Fruit fly (Drosophila melanogaster) whole organism, embryonic: Measurements from ENCODE around the gene CG9760.

ENCODE experiments used
- ATbp ChIP-seq: fragments of 200-800 bp; sonication (Bioruptor generic); optimal IDR thresholded peaks from 2 replicates; lab custom pipeline; 2017; ENCODE audit warnings: missing biosample characterization, mild to moderate bottlenecking, missing genetic modification characterization, missing genetic modification reagents
- Asciz ChIP-seq: fragments of 200-800 bp; sonication (Bioruptor generic); optimal IDR thresholded peaks from 2 replicates; lab custom pipeline; 2017; ENCODE audit warnings: missing biosample characterization, mild to moderate bottlenecking, missing genetic modification characterization, missing genetic modification reagents
- Bteb2 ChIP-seq: fragments of 200-800 bp; sonication (Bioruptor generic); optimal IDR thresholded peaks from 2 replicates; lab custom pipeline; 2016; ENCODE audit warnings: missing biosample characterization, missing genetic modification characterization
- CG10147 ChIP-seq: fragments of 200-800 bp; sonication (Bioruptor generic); optimal IDR thresholded peaks from 2 replicates; lab custom pipeline; 2019; ENCODE audit warnings: missing biosample characterization, mild to moderate bottlenecking, missing genetic modification characterization, moderate library complexity
- CG11504 ChIP-seq: fragments of 200-800 bp; sonication (Bioruptor generic); optimal IDR thresholded peaks from 3 replicates; lab custom pipeline; 2019; ENCODE audit warnings: missing biosample characterization, mild to moderate bottlenecking, missing genetic modification characterization, moderate library complexity
- CG12071 ChIP-seq: fragments of 200-800 bp; sonication (Bioruptor generic); optimal IDR thresholded peaks from 3 replicates; lab custom pipeline; 2018; ENCODE audit warnings: missing biosample characterization, mild to moderate bottlenecking, missing genetic modification characterization
- CG13775 ChIP-seq: fragments of 200-800 bp; sonication (Bioruptor generic); optimal IDR thresholded peaks from 3 replicates; lab custom pipeline; 2017; ENCODE audit warnings: missing biosample characterization, mild to moderate bottlenecking, missing genetic modification characterization
- CG14014 ChIP-seq: fragments of 200-800 bp; sonication (Bioruptor generic); IDR thresholded peaks from 2 replicates; pipeline ENCODE4 v1.3.6; 2022; ENCODE audit warnings: missing biosample characterization, missing genetic modification characterization
- CG14965 ChIP-seq: fragments of 200-800 bp; sonication (Bioruptor generic); optimal IDR thresholded peaks from 2 replicates; lab custom pipeline; 2016; ENCODE audit warnings: missing biosample characterization, missing genetic modification characterization, borderline replicate concordance
- CG17568 ChIP-seq: fragments of 200-800 bp; sonication (Bioruptor generic); optimal IDR thresholded peaks from 2 replicates; lab custom pipeline; 2018; ENCODE audit warnings: missing biosample characterization, mild to moderate bottlenecking, missing genetic modification characterization, moderate library complexity
- CG1792 ChIP-seq: fragments of 200-800 bp; sonication (Bioruptor generic); optimal IDR thresholded peaks from 2 replicates; lab custom pipeline; 2016; ENCODE audit warnings: missing biosample characterization, missing genetic modification characterization
- CG18619 ChIP-seq: fragments of 200-800 bp; sonication (Bioruptor generic); optimal IDR thresholded peaks from 3 replicates; lab custom pipeline; 2017; ENCODE audit warnings: missing biosample characterization, mild to moderate bottlenecking, missing genetic modification characterization
- CG2712 ChIP-seq: fragments of 200-800 bp; optimal IDR thresholded peaks from 3 replicates; lab custom pipeline; 2019; ENCODE audit warnings: missing biosample characterization, mild to moderate bottlenecking, missing genetic modification characterization, moderate library complexity
- CG33557 ChIP-seq: fragments of 200-800 bp; sonication (Bioruptor generic); optimal IDR thresholded peaks from 2 replicates; lab custom pipeline; 2019; ENCODE audit warnings: missing biosample characterization, mild to moderate bottlenecking, missing genetic modification characterization, moderate library complexity
- CG34376 ChIP-seq: fragments of 200-800 bp; sonication (Bioruptor generic); optimal IDR thresholded peaks from 2 replicates; lab custom pipeline; 2018; ENCODE audit warnings: missing biosample characterization, mild to moderate bottlenecking, missing genetic modification characterization
- CG4282 ChIP-seq: fragments of 200-800 bp; sonication (Bioruptor generic); optimal IDR thresholded peaks from 2 replicates; lab custom pipeline; 2016; ENCODE audit warnings: missing biosample characterization, missing genetic modification characterization
- CG7372 ChIP-seq: fragments of 200-800 bp; sonication (Bioruptor generic); IDR thresholded peaks from 2 replicates; pipeline ENCODE4 v1.3.6; 2022; ENCODE audit warnings: missing biosample characterization, missing genetic modification characterization
- CG8765 ChIP-seq: fragments of 200-800 bp; sonication (Bioruptor generic); IDR thresholded peaks from 2 replicates; pipeline ENCODE4 v1.3.6; 2022; ENCODE audit warnings: missing biosample characterization, missing genetic modification characterization
- CG8924 ChIP-seq: fragments of 200-800 bp; optimal IDR thresholded peaks from 3 replicates; lab custom pipeline; 2019; ENCODE audit warnings: missing biosample characterization, mild to moderate bottlenecking, missing genetic modification characterization, moderate library complexity
- CG8944 ChIP-seq: fragments of 200-800 bp; sonication (Bioruptor generic); optimal IDR thresholded peaks from 3 replicates; lab custom pipeline; 2016; ENCODE audit warnings: missing biosample characterization, missing genetic modification characterization
- CG9932 ChIP-seq: fragments of 200-800 bp; sonication (Bioruptor generic); IDR thresholded peaks from 2 replicates; pipeline ENCODE4 v1.3.6; 2022; ENCODE audit warnings: missing biosample characterization, missing genetic modification characterization
- CHES-1-like ChIP-seq: fragments of 200-800 bp; sonication (Bioruptor generic); optimal IDR thresholded peaks from 2 replicates; lab custom pipeline; 2016; ENCODE audit warnings: missing biosample characterization, missing genetic modification characterization
- Dref ChIP-seq: fragments of 200-800 bp; sonication (Bioruptor generic); IDR thresholded peaks from 2 replicates; pipeline ENCODE4 v1.3.6; 2022; ENCODE audit warnings: missing biosample characterization, missing genetic modification characterization
- Drgx ChIP-seq: fragments of 200-800 bp; sonication (Bioruptor generic); IDR thresholded peaks from 2 replicates; pipeline ENCODE4 v1.3.6; 2022; ENCODE audit warnings: missing biosample characterization, missing genetic modification characterization
- E2f1 ChIP-seq: fragments of 200-800 bp; sonication (Bioruptor generic); IDR thresholded peaks from 2 replicates; pipeline ENCODE4 v1.3.6; 2022; ENCODE audit warnings: missing biosample characterization, missing genetic modification characterization
- ERR ChIP-seq: fragments of 200-800 bp; sonication (Bioruptor generic); optimal IDR thresholded peaks from 2 replicates; lab custom pipeline; 2016; ENCODE audit warnings: missing biosample characterization, missing genetic modification characterization
- Ets97D ChIP-seq: fragments of 200-800 bp; sonication (Bioruptor generic); optimal IDR thresholded peaks from 3 replicates; lab custom pipeline; 2016; ENCODE audit warnings: missing biosample characterization, missing genetic modification characterization
- Nf-YB ChIP-seq: fragments of 200-800 bp; sonication (Bioruptor generic); optimal IDR thresholded peaks from 3 replicates; lab custom pipeline; 2019; ENCODE audit warnings: missing biosample characterization, mild to moderate bottlenecking, missing genetic modification characterization, moderate library complexity
- Nf-YC ChIP-seq: fragments of 200-800 bp; optimal IDR thresholded peaks from 3 replicates; lab custom pipeline; 2019; ENCODE audit warnings: missing biosample characterization, mild to moderate bottlenecking, missing genetic modification characterization, moderate library complexity
- Pdp1 ChIP-seq, 2 experiments: fragments of 200-800 bp; sonication (Bioruptor generic); optimal IDR thresholded peaks; 3 replicates each; lab custom pipeline; 2016; ENCODE audit warnings: missing biosample characterization in 2 of 2, missing genetic modification characterization in 2 of 2, mild to moderate bottlenecking in 1 of 2, moderate library complexity in 1 of 2
- Sry-β ChIP-seq: fragments of 200-800 bp; sonication (Bioruptor generic); optimal IDR thresholded peaks from 2 replicates; lab custom pipeline; 2018; ENCODE audit warnings: missing biosample characterization, mild to moderate bottlenecking, missing genetic modification characterization, moderate library complexity
- Trl ChIP-seq, 3 experiments: fragments of >200 bp in 2 of 3; fragments of 200-800 bp in 1 of 3; sonication (Bioruptor generic) in 1 of 3; optimal IDR thresholded peaks; 2 replicates in 1 of 3; 3 replicates in 2 of 3; lab custom pipeline; 2016 to 2017; ENCODE audit warnings: missing biosample characterization in 1 of 3, missing genetic modification characterization in 1 of 3
- Vsx1 ChIP-seq: fragments of 200-800 bp; sonication (Bioruptor generic); optimal IDR thresholded peaks from 2 replicates; lab custom pipeline; 2017; ENCODE audit warnings: missing biosample characterization, mild to moderate bottlenecking, missing genetic modification characterization, missing genetic modification reagents
- ap ChIP-seq: fragments of 200-800 bp; sonication (Bioruptor generic); IDR thresholded peaks from 2 replicates; pipeline ENCODE4 v1.3.6; 2022; ENCODE audit warnings: missing biosample characterization, missing genetic modification characterization
- ara ChIP-seq: fragments of 200-800 bp; sonication (Bioruptor generic); IDR thresholded peaks from 2 replicates; pipeline ENCODE4 v1.3.6; 2022; ENCODE audit warnings: missing biosample characterization, missing genetic modification characterization
- cas ChIP-seq: fragments of 200-800 bp; sonication (Bioruptor generic); IDR thresholded peaks from 2 replicates; pipeline ENCODE4 v1.3.6; 2022; ENCODE audit warnings: missing biosample characterization, missing genetic modification characterization
- da ChIP-seq: fragments of 200-800 bp; sonication (Bioruptor generic); optimal IDR thresholded peaks from 2 replicates; lab custom pipeline; 2016; ENCODE audit warnings: missing biosample characterization, missing genetic modification characterization
- emc ChIP-seq: fragments of 200-800 bp; sonication (Bioruptor generic); optimal IDR thresholded peaks from 2 replicates; lab custom pipeline; 2016; ENCODE audit warnings: missing biosample characterization, missing genetic modification characterization
- ewg ChIP-seq: fragments of 200-800 bp; sonication (Bioruptor generic); optimal IDR thresholded peaks from 3 replicates; lab custom pipeline; 2017; ENCODE audit warnings: mild to moderate bottlenecking, missing biosample characterization, missing genetic modification reagents, missing genetic modification characterization
- fu2 ChIP-seq: fragments of 200-800 bp; sonication (Bioruptor generic); optimal IDR thresholded peaks from 2 replicates; lab custom pipeline; 2016; ENCODE audit warnings: missing biosample characterization, missing genetic modification characterization
- gfzf ChIP-seq: fragments of 200-800 bp; sonication (Bioruptor generic); optimal IDR thresholded peaks from 2 replicates; lab custom pipeline; 2016; ENCODE audit warnings: missing biosample characterization, mild to moderate bottlenecking, missing genetic modification characterization, moderate library complexity
- grn ChIP-seq: fragments of 200-800 bp; sonication (Bioruptor generic); optimal IDR thresholded peaks from 3 replicates; lab custom pipeline; 2017; ENCODE audit warnings: missing biosample characterization, missing genetic modification characterization
- hth ChIP-seq: fragments of >200 bp; optimal IDR thresholded peaks from 2 replicates; lab custom pipeline; 2017; ENCODE audit warnings: inconsistent platforms
- phol ChIP-seq: fragments of 200-800 bp; sonication (Bioruptor generic); optimal IDR thresholded peaks from 3 replicates; lab custom pipeline; 2018; ENCODE audit warnings: missing biosample characterization, mild to moderate bottlenecking, missing genetic modification characterization, moderate library complexity
- psq ChIP-seq: fragments of 200-800 bp; sonication (Bioruptor generic); optimal IDR thresholded peaks from 2 replicates; lab custom pipeline; 2017; ENCODE audit warnings: missing biosample characterization, missing genetic modification characterization
- sc ChIP-seq, 3 experiments: fragments of >200 bp in 2 of 3; fragments of 200-800 bp in 1 of 3; sonication (Bioruptor generic) in 1 of 3; optimal IDR thresholded peaks; 2 replicates in 2 of 3; 3 replicates in 1 of 3; lab custom pipeline; 2017; ENCODE audit warnings: mild to moderate bottlenecking in 1 of 3, missing biosample characterization in 1 of 3, missing genetic modification characterization in 1 of 3, missing genetic modification reagents in 1 of 3
- stc ChIP-seq: fragments of 200-800 bp; sonication (Bioruptor generic); IDR thresholded peaks from 2 replicates; pipeline ENCODE4 v1.3.6; 2022; ENCODE audit warnings: missing biosample characterization, missing genetic modification characterization
- trh ChIP-seq: fragments of 200-800 bp; sonication (Bioruptor generic); optimal IDR thresholded peaks from 2 replicates; lab custom pipeline; 2016; ENCODE audit warnings: missing biosample characterization, missing genetic modification characterization

The CG9760 gene

dm6 chr3L:12138113-12138899 lies 25.2 kb downstream of the CG9760 start, which contains the start of the genes ND-SGDH and RhoGAP68F (continued):
- TF ChIP-seq CG14014 (GFP tag; lab: Robert Waterston, UW) (peak; percentile 61; the same call in 1 of the 2 replicates), ap (GFP tag; lab: Robert Waterston, UW) (no peak), cas (GFP tag; lab: Robert Waterston, UW) (0 out of 2 replicates have a peak, but pooled peaks have one; percentile 44), Pdp1 (GFP tag; optimal IDR thresholded peaks at IDR 0.05; lab: Kevin White, UChicago) (peak; percentile 70 to 97), Bteb2 (peak; percentile 55), gfzf (GFP tag; lab: Kevin White, UChicago) (peak; percentile 58), CG8765 (no peak), E2f1 (GFP tag; lab: Robert Waterston, UW) (peak; percentile 58), Nf-YC (tag; lab: Kevin White, UChicago) (peak; percentile 71), ara (GFP tag; lab: Robert Waterston, UW) (0 out of 2 replicates have a peak, but pooled peaks have one; percentile 7), CG33557 (GFP tag; lab: Kevin White, UChicago) (peak; percentile 62), Drgx (GFP tag; lab: Robert Waterston, UW) (peak; percentile 34; the same call in 1 of the 2 replicates), Nf-YB (GFP tag; lab: Kevin White, UChicago) (peak; percentile 39), grn (GFP tag; lab: Kevin White, UChicago) (peak; percentile 8), stc (GFP tag; lab: Robert Waterston, UW) (no peak), Dref (GFP tag; lab: Robert Waterston, UW) (peak; percentile 64), CG13775 (GFP tag; lab: Kevin White, UChicago) (peak; percentile 85), Trl (optimal IDR thresholded peaks at IDR 0.05; lab: Kevin White, UChicago) (no peak), Trl (GFP tag; optimal IDR thresholded peaks at IDR 0.05; lab: Kevin White, UChicago) (peak; percentile 66), CG9932 (GFP tag; lab: Robert Waterston, UW) (peak; percentile 91), hth (lab: Kevin White, UChicago) (no peak), fu2 (GFP tag; lab: Kevin White, UChicago) (peak; percentile 34), emc (peak; percentile 22), CHES-1-like (GFP tag; lab: Kevin White, UChicago) (peak; percentile 52), CG34376 (GFP tag; lab: Kevin White, UChicago) (peak; percentile 49), CG8924 (tag; lab: Kevin White, UChicago) (peak; percentile 69), CG12071 (GFP tag; lab: Kevin White, UChicago) (no peak), trh (GFP tag; lab: Kevin White, UChicago) (peak; percentile 44), CG11504 (tag; lab: Kevin White, UChicago) (peak; percentile 79), CG4282 (peak; percentile 20), Asciz (GFP tag; lab: Kevin White, UChicago) (no peak), phol (tag; lab: Kevin White, UChicago) (peak; percentile 83), CG7372 (GFP tag; lab: Robert Waterston, UW) (peak; percentile 74), CG8944 (GFP tag; lab: Kevin White, UChicago) (peak; percentile 46), CG1792 (peak; percentile 17), Sry-β (GFP tag; lab: Kevin White, UChicago) (peak; percentile 78), Vsx1 (GFP tag; lab: Kevin White, UChicago) (peak; percentile 62), CG17568 (GFP tag; lab: Kevin White, UChicago) (no peak), CG18619 (peak; percentile 41), Ets97D (GFP tag; lab: Kevin White, UChicago) (peak; percentile 53), da (GFP tag; lab: Kevin White, UChicago) (peak; percentile 2), CG10147 (GFP tag; lab: Kevin White, UChicago) (peak; percentile 73), ewg (peak; percentile 48), psq (GFP tag; lab: Kevin White, UChicago) (peak; percentile 7), CG14965 (GFP tag; lab: Kevin White, UChicago) (no peak), ATbp (no peak), ERR (GFP tag; lab: Kevin White, UChicago) (no peak), sc (optimal IDR thresholded peaks at IDR 0.05; lab: Kevin White, UChicago) (no peak), sc (GFP tag; optimal IDR thresholded peaks at IDR 0.05; lab: Kevin White, UChicago) (peak; percentile 47), CG2712 (tag; lab: Kevin White, UChicago) (peak; percentile 84)
